Worm (Caenorhabditis elegans) whole organism, late embryonic: ENCODE results near the gene B0391.14.

ENCODE experiments used
- F13H6.1 ChIP-seq: sonication (generic microtip); optimal IDR thresholded peaks from 2 replicates; lab custom pipeline; 2016; ENCODE audit warnings: missing genetic modification characterization, missing compliant biosample characterization
- ceh-2 ChIP-seq: sonication (generic microtip); optimal IDR thresholded peaks from 2 replicates; lab custom pipeline; 2016; ENCODE audit warnings: missing genotype, missing genetic modification characterization, missing compliant biosample characterization
- ceh-31 ChIP-seq: sonication (generic microtip); optimal IDR thresholded peaks from 2 replicates; lab custom pipeline; 2016; ENCODE audit warnings: missing genetic modification characterization, missing compliant biosample characterization
- mec-3 ChIP-seq: sonication (generic microtip); optimal IDR thresholded peaks from 2 replicates; lab custom pipeline; 2016; ENCODE audit warnings: borderline replicate concordance, missing genetic modification characterization, missing compliant biosample characterization
- nfya-1 ChIP-seq: sonication (generic microtip); optimal IDR thresholded peaks from 2 replicates; lab custom pipeline; 2017; ENCODE audit warnings: missing genetic modification characterization, mild to moderate bottlenecking, missing compliant biosample characterization, antibody characterized with exemption, moderate library complexity
- nhr-11 ChIP-seq: fragments of 150-350 bp; optimal IDR thresholded peaks from 2 replicates; lab custom pipeline; 2014; ENCODE audit warnings: missing biosample characterization, missing genetic modification characterization
- npax-4 ChIP-seq: sonication (generic microtip); optimal IDR thresholded peaks from 2 replicates; lab custom pipeline; 2016; ENCODE audit warnings: missing genetic modification characterization, missing compliant biosample characterization
- pha-4 ChIP-seq: fragments of 150-350 bp; optimal IDR thresholded peaks from 2 replicates; lab custom pipeline; 2018; ENCODE audit warnings: missing biosample characterization, missing genetic modification reagents, missing genetic modification characterization

DNA sequence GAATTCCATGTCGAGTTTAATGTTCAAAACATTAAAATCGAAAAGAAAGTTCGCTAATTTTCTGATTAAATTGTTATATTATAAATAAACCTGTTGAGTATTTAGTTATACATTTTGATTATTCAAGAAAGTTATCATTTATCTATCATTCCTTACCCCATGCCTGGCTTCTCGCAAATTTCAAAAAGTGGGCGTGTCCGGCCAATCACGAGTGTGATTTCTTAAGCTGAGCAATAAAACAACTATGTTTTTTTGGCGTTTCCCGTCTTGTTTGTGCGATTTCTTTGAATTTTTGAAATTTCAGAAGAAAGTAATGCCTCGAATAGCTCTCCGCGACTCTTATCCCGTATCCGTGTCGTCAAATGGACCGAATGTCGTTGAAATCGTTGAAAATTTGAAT is 27.0 kb downstream of the B0391.14 start, which contains the start of gene fbxa-94:
- TF ChIP-seq F13H6.1 (tag; lab: Kevin White, UChicago): no peak
- TF ChIP-seq ceh-2 (tag; lab: Kevin White, UChicago): no peak
- TF ChIP-seq npax-4 (tag; lab: Kevin White, UChicago): no peak
- no peak for TF ChIP-seq pha-4
- TF ChIP-seq nfya-1 (tag; lab: Kevin White, UChicago): peak; percentile 6
- TF ChIP-seq ceh-31 (tag; lab: Kevin White, UChicago): no peak
- no peak for TF ChIP-seq nhr-11 (tag; lab: Kevin White, UChicago)
- TF ChIP-seq mec-3 (tag; lab: Kevin White, UChicago): no peak
